Fruit fly (Drosophila melanogaster) whole organism, embryonic: ENCODE measurements around the gene Sfp38D.

ENCODE experiments used
- Aef1 ChIP-seq: fragments of 200-800 bp; sonication (Bioruptor generic); IDR thresholded peaks from 3 replicates; pipeline ENCODE4 v1.3.6; 2022; ENCODE audit warnings: missing biosample characterization, missing genetic modification characterization
- CG11093 ChIP-seq: fragments of 200-800 bp; sonication (Bioruptor generic); IDR thresholded peaks from 3 replicates; pipeline ENCODE4 v1.3.6; 2022; ENCODE audit warnings: missing biosample characterization, missing genetic modification characterization
- CG12219 ChIP-seq: fragments of 200-800 bp; sonication (Bioruptor generic); optimal IDR thresholded peaks from 3 replicates; lab custom pipeline; 2018; ENCODE audit warnings: missing biosample characterization, mild to moderate bottlenecking, missing genetic modification characterization
- CG12391 ChIP-seq: fragments of 200-800 bp; sonication (Bioruptor generic); optimal IDR thresholded peaks from 3 replicates; lab custom pipeline; 2018; ENCODE audit warnings: missing biosample characterization, mild to moderate bottlenecking, missing genetic modification characterization, moderate library complexity
- CG12769 ChIP-seq: fragments of 200-800 bp; sonication (Bioruptor generic); optimal IDR thresholded peaks from 2 replicates; lab custom pipeline; 2019; ENCODE audit warnings: missing biosample characterization, mild to moderate bottlenecking, missing genetic modification characterization, moderate library complexity
- CG13624 ChIP-seq: fragments of 200-800 bp; sonication (Bioruptor generic); optimal IDR thresholded peaks from 2 replicates; lab custom pipeline; 2016; ENCODE audit warnings: missing biosample characterization, missing genetic modification characterization
- CG14014 ChIP-seq: fragments of 200-800 bp; sonication (Bioruptor generic); IDR thresholded peaks from 2 replicates; pipeline ENCODE4 v1.3.6; 2022; ENCODE audit warnings: missing biosample characterization, missing genetic modification characterization
- CG14710 ChIP-seq: fragments of 200-800 bp; sonication (Bioruptor generic); optimal IDR thresholded peaks from 3 replicates; lab custom pipeline; 2019; ENCODE audit warnings: missing biosample characterization, mild to moderate bottlenecking, missing genetic modification characterization, moderate library complexity
- CG15514 ChIP-seq: fragments of 200-800 bp; sonication (Bioruptor generic); optimal IDR thresholded peaks from 3 replicates; lab custom pipeline; 2017; ENCODE audit warnings: missing biosample characterization, missing genetic modification characterization, mild to moderate bottlenecking, moderate library complexity, missing genetic modification reagents
- CG15601 ChIP-seq: fragments of 200-800 bp; sonication (Bioruptor generic); optimal IDR thresholded peaks from 3 replicates; lab custom pipeline; 2019; ENCODE audit warnings: missing biosample characterization, mild to moderate bottlenecking, missing genetic modification characterization, moderate library complexity
- CG1602 ChIP-seq: fragments of 200-800 bp; sonication (Bioruptor generic); optimal IDR thresholded peaks from 3 replicates; lab custom pipeline; 2016; ENCODE audit warnings: missing biosample characterization, missing genetic modification characterization
- CG16815 ChIP-seq: fragments of 200-800 bp; sonication (Bioruptor generic); optimal IDR thresholded peaks from 3 replicates; lab custom pipeline; 2017; ENCODE audit warnings: missing biosample characterization, mild to moderate bottlenecking, missing genetic modification characterization
- CG18011 ChIP-seq: fragments of 200-800 bp; sonication (Bioruptor generic); optimal IDR thresholded peaks from 2 replicates; lab custom pipeline; 2017; ENCODE audit warnings: missing biosample characterization, missing genetic modification characterization, mild to moderate bottlenecking, moderate library complexity, missing genotype
- CG3407 ChIP-seq: fragments of 200-800 bp; sonication (Bioruptor generic); optimal IDR thresholded peaks from 2 replicates; lab custom pipeline; 2018; ENCODE audit warnings: missing biosample characterization, mild to moderate bottlenecking, missing genetic modification characterization
- CG34224 ChIP-seq: fragments of 200-800 bp; sonication (Bioruptor generic); IDR thresholded peaks from 3 replicates; pipeline ENCODE4 v1.3.6; 2022; ENCODE audit warnings: missing biosample characterization, missing genetic modification characterization; ENCODE audit not compliant: partially characterized antibody
- CG3995 ChIP-seq: fragments of 200-800 bp; sonication (Bioruptor generic); optimal IDR thresholded peaks from 3 replicates; lab custom pipeline; 2016; ENCODE audit warnings: missing biosample characterization, missing genetic modification characterization
- CG6254 ChIP-seq: fragments of 200-800 bp; sonication (Bioruptor generic); optimal IDR thresholded peaks from 3 replicates; lab custom pipeline; 2017; ENCODE audit warnings: mild to moderate bottlenecking, missing biosample characterization, missing genetic modification reagents, missing genetic modification characterization
- CG8388 ChIP-seq: fragments of 200-800 bp; sonication (Bioruptor generic); optimal IDR thresholded peaks from 2 replicates; lab custom pipeline; 2019; ENCODE audit warnings: missing biosample characterization, mild to moderate bottlenecking, missing genetic modification characterization, moderate library complexity
- CTCF ChIP-seq: fragments of 200-800 bp; sonication (Bioruptor generic); optimal IDR thresholded peaks from 2 replicates; lab custom pipeline; 2017; ENCODE audit warnings: missing biosample characterization, mild to moderate bottlenecking, missing genetic modification characterization, moderate library complexity
- Ets97D ChIP-seq: fragments of 200-800 bp; sonication (Bioruptor generic); optimal IDR thresholded peaks from 3 replicates; lab custom pipeline; 2016; ENCODE audit warnings: missing biosample characterization, missing genetic modification characterization
- HLH3B ChIP-seq: fragments of 200-800 bp; sonication (Bioruptor generic); IDR thresholded peaks from 2 replicates; pipeline ENCODE4 v1.3.6; 2022; ENCODE audit warnings: missing biosample characterization, missing genetic modification characterization
- HmgD ChIP-seq: fragments of 200-800 bp; sonication (Bioruptor generic); optimal IDR thresholded peaks from 3 replicates; lab custom pipeline; 2016; ENCODE audit warnings: missing biosample characterization, missing genetic modification characterization
- Max ChIP-seq: fragments of 200-800 bp; sonication (Bioruptor generic); optimal IDR thresholded peaks from 2 replicates; lab custom pipeline; 2016; ENCODE audit warnings: missing biosample characterization, mild to moderate bottlenecking, missing genetic modification characterization
- Med ChIP-seq: fragments of 200-800 bp; sonication (Bioruptor generic); peaks from one replicate; lab custom pipeline; 2016; ENCODE audit warnings: missing biosample characterization, missing genetic modification characterization, mild to moderate bottlenecking, inconsistent platforms, moderate library complexity
- Myb ChIP-seq: fragments of 200-800 bp; sonication (Bioruptor generic); optimal IDR thresholded peaks from 2 replicates; lab custom pipeline; 2016; ENCODE audit warnings: missing biosample characterization, missing genetic modification characterization
- Ravus ChIP-seq: fragments of 200-800 bp; sonication (Bioruptor generic); IDR thresholded peaks from 2 replicates; pipeline ENCODE4 v1.3.6; 2022; ENCODE audit warnings: missing biosample characterization, missing genetic modification characterization
- Scr ChIP-seq: fragments of 200-800 bp; sonication (Bioruptor generic); IDR thresholded peaks from 2 replicates; pipeline ENCODE4 v1.3.6; 2022; ENCODE audit warnings: missing biosample characterization, missing genetic modification characterization; ENCODE audit not compliant: partially characterized antibody
- Sox100B ChIP-seq: fragments of 200-800 bp; sonication (Bioruptor generic); optimal IDR thresholded peaks from 3 replicates; lab custom pipeline; 2018; ENCODE audit warnings: missing biosample characterization, mild to moderate bottlenecking, missing genetic modification characterization
- Sry-β ChIP-seq: fragments of 200-800 bp; sonication (Bioruptor generic); optimal IDR thresholded peaks from 2 replicates; lab custom pipeline; 2018; ENCODE audit warnings: missing biosample characterization, mild to moderate bottlenecking, missing genetic modification characterization, moderate library complexity
- Sry-δ ChIP-seq: fragments of 200-800 bp; sonication (Bioruptor generic); optimal IDR thresholded peaks from 2 replicates; lab custom pipeline; 2016; ENCODE audit warnings: missing biosample characterization, missing genetic modification characterization
- Stat92E ChIP-seq, 3 experiments: fragments of >200 bp in 2 of 3; fragments of 200-800 bp in 1 of 3; sonication (Bioruptor generic) in 1 of 3; optimal IDR thresholded peaks; 2 replicates each; lab custom pipeline; 2017 to 2019; ENCODE audit warnings: missing biosample characterization in 3 of 3, missing genetic modification characterization in 3 of 3, mild to moderate bottlenecking in 1 of 3, moderate library complexity in 1 of 3
- Tbp ChIP-seq: fragments of >200 bp; optimal IDR thresholded peaks from 2 replicates; lab custom pipeline; 2018; ENCODE audit warnings: missing biosample characterization, missing genetic modification characterization
- ac ChIP-seq: fragments of 200-800 bp; sonication (Bioruptor generic); optimal IDR thresholded peaks from 3 replicates; lab custom pipeline; 2017; ENCODE audit warnings: missing biosample characterization, mild to moderate bottlenecking, missing genetic modification characterization
- amos ChIP-seq: fragments of 200-800 bp; sonication (Bioruptor generic); IDR thresholded peaks from 2 replicates; pipeline ENCODE4 v1.3.6; 2022; ENCODE audit warnings: missing biosample characterization, missing genetic modification characterization; ENCODE audit not compliant: partially characterized antibody
- ato ChIP-seq: fragments of 200-800 bp; sonication (Bioruptor generic); IDR thresholded peaks from 2 replicates; pipeline ENCODE4 v1.3.6; 2022; ENCODE audit warnings: missing biosample characterization, missing genetic modification characterization; ENCODE audit not compliant: partially characterized antibody
- esg ChIP-seq: fragments of 200-800 bp; sonication (Bioruptor generic); conservative IDR thresholded peaks from 2 replicates; pipeline ENCODE4 v1.3.6; 2022; ENCODE audit warnings: missing biosample characterization, missing genetic modification characterization
- ftz-f1 ChIP-seq: fragments of 200-800 bp; sonication (Bioruptor generic); optimal IDR thresholded peaks from 2 replicates; lab custom pipeline; 2016; ENCODE audit warnings: missing biosample characterization, missing genetic modification characterization
- jing ChIP-seq: fragments of 200-800 bp; sonication (Bioruptor generic); optimal IDR thresholded peaks from 2 replicates; lab custom pipeline; 2018; ENCODE audit warnings: missing biosample characterization, mild to moderate bottlenecking, missing genetic modification characterization
- knrl ChIP-seq: fragments of 200-800 bp; sonication (Bioruptor generic); IDR thresholded peaks from 3 replicates; pipeline ENCODE4 v1.3.6; 2022; ENCODE audit warnings: missing biosample characterization, missing genetic modification characterization; ENCODE audit not compliant: partially characterized antibody
- lola ChIP-seq, 3 experiments: fragments of >200 bp in 2 of 3; fragments of 200-800 bp in 1 of 3; sonication (Bioruptor generic) in 1 of 3; optimal IDR thresholded peaks; 2 replicates each; lab custom pipeline; 2017 to 2019; ENCODE audit warnings: missing biosample characterization in 3 of 3, missing genetic modification characterization in 3 of 3, mild to moderate bottlenecking in 1 of 3, moderate library complexity in 1 of 3
- lov ChIP-seq, 2 experiments: fragments of 200-800 bp in 1 of 2; fragments of >200 bp in 1 of 2; sonication (Bioruptor generic) in 1 of 2; IDR thresholded peaks in 1 of 2; optimal IDR thresholded peaks in 1 of 2; 2 replicates in 1 of 2; 3 replicates in 1 of 2; pipeline versions ENCODE4 v1.3.6 to Lab custom; 2017 to 2022; ENCODE audit warnings: missing biosample characterization in 1 of 2, missing genetic modification characterization in 1 of 2
- nmo ChIP-seq: fragments of 200-800 bp; sonication (Bioruptor generic); optimal IDR thresholded peaks from 2 replicates; lab custom pipeline; 2018; ENCODE audit warnings: missing biosample characterization, mild to moderate bottlenecking, missing genetic modification characterization, moderate library complexity
- phol ChIP-seq: fragments of 200-800 bp; sonication (Bioruptor generic); optimal IDR thresholded peaks from 3 replicates; lab custom pipeline; 2018; ENCODE audit warnings: missing biosample characterization, mild to moderate bottlenecking, missing genetic modification characterization, moderate library complexity
- slbo ChIP-seq: fragments of 200-800 bp; sonication (Bioruptor generic); IDR thresholded peaks from 2 replicates; pipeline ENCODE4 v1.3.6; 2022; ENCODE audit warnings: missing biosample characterization, missing genetic modification characterization
- so ChIP-seq: fragments of 200-800 bp; sonication (Bioruptor generic); IDR thresholded peaks from 3 replicates; pipeline ENCODE4 v1.3.6; 2022; ENCODE audit warnings: missing biosample characterization, missing genetic modification characterization
- sqz ChIP-seq: fragments of 200-800 bp; sonication (Bioruptor generic); optimal IDR thresholded peaks from 3 replicates; lab custom pipeline; 2018; ENCODE audit warnings: missing biosample characterization, mild to moderate bottlenecking, missing genetic modification characterization
- stc ChIP-seq: fragments of 200-800 bp; sonication (Bioruptor generic); IDR thresholded peaks from 2 replicates; pipeline ENCODE4 v1.3.6; 2022; ENCODE audit warnings: missing biosample characterization, missing genetic modification characterization
- ttk ChIP-seq: fragments of 200-800 bp; sonication (Bioruptor generic); IDR thresholded peaks from 2 replicates; pipeline ENCODE4 v2.1.2; 2022; ENCODE audit warnings: missing biosample characterization, missing genetic modification characterization
- vvl ChIP-seq: fragments of 200-800 bp; sonication (Bioruptor generic); IDR thresholded peaks from 2 replicates; pipeline ENCODE4 v1.3.6; 2022; ENCODE audit warnings: missing biosample characterization, missing genetic modification characterization

The Sfp38D gene

dm6 chr2L:20638413-20638812, 2.3 kb upstream of the Sfp38D start:
- peak; percentile 49 for TF ChIP-seq vvl (GFP tag; lab: Robert Waterston, UW)
- TF ChIP-seq CG12769 (tag; lab: Kevin White, UChicago), result peak; percentile 67
- TF ChIP-seq CG12219, result no peak
- peak; percentile 8 for TF ChIP-seq Max (GFP tag; lab: Kevin White, UChicago)
- TF ChIP-seq Ets97D (GFP tag; lab: Kevin White, UChicago), result peak; percentile 66
- no peak for TF ChIP-seq CG14014 (GFP tag; lab: Robert Waterston, UW)
- no peak for TF ChIP-seq lola (GFP tag; optimal IDR thresholded peaks at IDR 0.05; lab: Kevin White, UChicago)
- no peak for TF ChIP-seq Tbp
- no peak for TF ChIP-seq CG16815 (GFP tag; lab: Kevin White, UChicago)
- TF ChIP-seq ftz-f1 (GFP tag; lab: Kevin White, UChicago), result no peak
- peak; percentile 9 for TF ChIP-seq CG6254 (GFP tag; lab: Kevin White, UChicago)
- TF ChIP-seq CG13624 (GFP tag; lab: Kevin White, UChicago), result no peak
- TF ChIP-seq ac (GFP tag; lab: Kevin White, UChicago), result peak; percentile 87
- no peak for TF ChIP-seq CG1602 (GFP tag; lab: Kevin White, UChicago)
- no peak for TF ChIP-seq CG3407 (GFP tag; lab: Kevin White, UChicago)
- peak; percentile 19 for TF ChIP-seq Sry-δ
- peak; percentile 65 for TF ChIP-seq CG3995 (GFP tag; lab: Kevin White, UChicago)
- TF ChIP-seq CG8388 (GFP tag; lab: Kevin White, UChicago), result no peak
- TF ChIP-seq CG11093 (GFP tag; lab: Robert Waterston, UW), result no peak
- no peak for TF ChIP-seq CG12391 (tag; lab: Kevin White, UChicago)
- peak; percentile 27 for TF ChIP-seq Myb (GFP tag; lab: Kevin White, UChicago)
- TF ChIP-seq Aef1 (GFP tag; lab: Robert Waterston, UW), result no peak
- TF ChIP-seq CG18011 (GFP tag; lab: Kevin White, UChicago), result no peak
- no peak for TF ChIP-seq HLH3B (GFP tag; lab: Robert Waterston, UW)
- no peak for TF ChIP-seq sqz
- peak; percentile 22 for TF ChIP-seq CTCF (GFP tag; lab: Kevin White, UChicago)
- no peak for TF ChIP-seq jing (GFP tag; lab: Kevin White, UChicago)
- 0 out of 2 replicates have a peak, but pooled peaks have one; percentile 33 for TF ChIP-seq stc (GFP tag; lab: Robert Waterston, UW)
- TF ChIP-seq Sry-β (GFP tag; lab: Kevin White, UChicago), result no peak
- TF ChIP-seq Ravus (GFP tag; lab: Robert Waterston, UW), result no peak
- peak; percentile 32 for TF ChIP-seq HmgD (GFP tag; lab: Kevin White, UChicago)
- peak; percentile 20 for TF ChIP-seq phol (tag; lab: Kevin White, UChicago)
- TF ChIP-seq knrl (GFP tag; lab: Robert Waterston, UW), result peak; percentile 60
- 0 out of 2 replicates have a peak, but pooled peaks have one; percentile 15 for TF ChIP-seq ato (GFP tag; lab: Robert Waterston, UW)
- peak; percentile 55 for TF ChIP-seq esg (GFP tag; lab: Robert Waterston, UW)
- no peak; the same call in 1 of the 2 replicates for TF ChIP-seq slbo (GFP tag; lab: Robert Waterston, UW)
- no peak for TF ChIP-seq so (GFP tag; lab: Robert Waterston, UW)
- TF ChIP-seq Stat92E (GFP tag; optimal IDR thresholded peaks at IDR 0.05; lab: Kevin White, UChicago), result peak in 1 of 3 experiments; percentile 36
- no peak for TF ChIP-seq lov (optimal IDR thresholded peaks at IDR 0.05; lab: Kevin White, UChicago)
- peak; percentile 17; the same call in 1 of the 3 replicates for TF ChIP-seq lov (GFP tag; IDR thresholded peaks at IDR 0.05; lab: Robert Waterston, UW)
- TF ChIP-seq CG34224 (GFP tag; lab: Robert Waterston, UW), result peak; percentile 45; the same call in 1 of the 3 replicates
- TF ChIP-seq Sox100B (GFP tag; lab: Kevin White, UChicago), result no peak
- TF ChIP-seq CG15601 (tag; lab: Kevin White, UChicago), result peak; percentile 10
- peak; percentile 54 for TF ChIP-seq CG15514 (GFP tag; lab: Kevin White, UChicago)
- TF ChIP-seq nmo (GFP tag; lab: Kevin White, UChicago), result peak; percentile 35
- TF ChIP-seq Med, result peak; percentile 79
- TF ChIP-seq Scr, result peak; percentile 25; the same call in 1 of the 2 replicates
- TF ChIP-seq CG14710 (tag; lab: Kevin White, UChicago), result peak; percentile 43
- TF ChIP-seq ttk, result no peak
- TF ChIP-seq amos (GFP tag; lab: Robert Waterston, UW), result peak; percentile 32
